Worm (Caenorhabditis elegans): ENCODE measurements around the gene C56G2.4.

- TF ChIP-seq ceh-82 (tag; optimal IDR thresholded peaks at IDR 0.05): no peak
- TF ChIP-seq daf-12 (tag; optimal IDR thresholded peaks at IDR 0.05): no peak
- no peak for TF ChIP-seq nhr-77 (tag; optimal IDR thresholded peaks at IDR 0.05)
- TF ChIP-seq ama-1 (optimal IDR thresholded peaks at IDR 0.05): no peak
These were observed 27.7 kb upstream of the C56G2.4 start for ce11 chrIII:6303787-6304186.
